Fruit fly (Drosophila melanogaster): ENCODE results near the gene REPTOR-BP.
A peak's percentile ranks its signal among the peaks of the same experiment; 100 is the strongest.

REPTOR-BP gene

DNA sequence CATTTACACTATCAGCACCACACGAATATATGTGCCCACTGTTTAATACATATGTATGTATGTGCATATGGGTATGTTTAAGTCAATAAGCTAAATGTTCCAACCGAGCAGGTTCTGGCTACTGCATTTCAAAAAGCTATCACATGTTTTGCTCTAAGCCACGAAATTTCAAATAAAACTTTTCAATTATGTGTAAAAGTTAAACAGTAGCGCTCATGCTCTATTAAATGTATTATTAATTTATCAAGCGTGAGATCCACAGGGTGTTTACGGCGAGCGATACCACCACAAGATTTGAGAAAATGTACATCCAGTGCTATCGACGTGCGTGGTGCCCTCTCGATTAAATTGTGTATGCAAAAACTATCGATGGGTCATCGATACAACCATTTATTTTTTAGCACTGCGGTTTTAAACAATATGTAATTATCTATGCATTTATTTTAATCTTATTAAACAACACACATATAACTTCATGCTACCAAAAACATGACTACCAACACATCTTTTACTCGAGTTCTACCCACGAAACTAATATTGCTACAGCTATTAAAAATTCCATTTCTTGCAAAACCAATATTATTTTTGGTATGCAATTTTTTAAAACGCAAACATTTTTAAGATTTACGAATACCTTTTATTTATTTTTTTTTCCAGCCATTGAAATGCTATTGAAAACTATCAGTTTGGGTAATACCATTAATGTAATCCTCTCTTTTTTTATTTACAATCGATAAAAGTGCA, 3.0 kb upstream of the REPTOR-BP start, which contains the start of gene Pten (continued):
- TF ChIP-seq CG11696 (GFP tag; IDR thresholded peaks at IDR 0.05) (0 out of 2 replicates have a peak, but pooled peaks have one; percentile 33), CG13123 (GFP tag; optimal IDR thresholded peaks at IDR 0.05) (no peak), Sin3A (optimal IDR thresholded peaks at IDR 0.05) (no peak), CG12659 (GFP tag; optimal IDR thresholded peaks at IDR 0.05) (peak; percentile 82), oc (tag; optimal IDR thresholded peaks at IDR 0.05) (no peak), CG18011 (GFP tag; optimal IDR thresholded peaks at IDR 0.05) (no peak), pan (optimal IDR thresholded peaks at IDR 0.05) (no peak), pan (GFP tag; optimal IDR thresholded peaks at IDR 0.05 in 1 of 2, IDR thresholded peaks at IDR 0.05 in 1 of 2) (peak in 1 of 2 experiments; percentile 79), tup (GFP tag; optimal IDR thresholded peaks at IDR 0.05) (no peak), Bteb2 (GFP tag; optimal IDR thresholded peaks at IDR 0.05) (peak; percentile 75), slp2 (GFP tag; optimal IDR thresholded peaks at IDR 0.05) (peak; percentile 66), CG1233 (GFP tag; optimal IDR thresholded peaks at IDR 0.05) (peak; percentile 68), CG6854 (GFP tag; optimal IDR thresholded peaks at IDR 0.05) (peak; percentile 5), CG12219 (GFP tag; optimal IDR thresholded peaks at IDR 0.05) (peak; percentile 27), maf-S (GFP tag; optimal IDR thresholded peaks at IDR 0.05) (peak; percentile 64), CG8281 (tag; optimal IDR thresholded peaks at IDR 0.05) (no peak), gsb (GFP tag; IDR thresholded peaks at IDR 0.05) (no peak), D (optimal IDR thresholded peaks at IDR 0.05) (no peak), D (GFP tag; optimal IDR thresholded peaks at IDR 0.05) (peak; percentile 65), HLHmδ (GFP tag; optimal IDR thresholded peaks at IDR 0.05) (no peak), ken (GFP tag; IDR thresholded peaks at IDR 0.05) (no peak; the same call in 2 of the 3 replicates), gem (tag; optimal IDR thresholded peaks at IDR 0.05) (peak; percentile 80), Mrtf (GFP tag; IDR thresholded peaks at IDR 0.05) (no peak), CG9215 (GFP tag; IDR thresholded peaks at IDR 0.05) (no peak), Abd-B (GFP tag; optimal IDR thresholded peaks at IDR 0.05) (no peak), H2.0 (GFP tag; IDR thresholded peaks at IDR 0.05) (no peak; the same call in 1 of the 2 replicates), CG42726 (GFP tag; IDR thresholded peaks at IDR 0.05; ENCODE audit: partially characterized antibody) (peak; percentile 82; the same call in 1 of the 2 replicates), usp (GFP tag; optimal IDR thresholded peaks at IDR 0.05) (no peak), PHDP (tag; optimal IDR thresholded peaks at IDR 0.05) (peak; percentile 49), gt (GFP tag; IDR thresholded peaks at IDR 0.05) (no peak), Fer3 (tag; optimal IDR thresholded peaks at IDR 0.05) (peak; percentile 61), Drgx (GFP tag; IDR thresholded peaks at IDR 0.05) (no peak), D19B (GFP tag; optimal IDR thresholded peaks at IDR 0.05) (peak; percentile 50), CG10959 (GFP tag; IDR thresholded peaks at IDR 0.05) (no peak), Sry-δ (GFP tag; optimal IDR thresholded peaks at IDR 0.05) (peak; percentile 79), CG4820 (GFP tag; optimal IDR thresholded peaks at IDR 0.05) (peak; percentile 76), ATbp (GFP tag; optimal IDR thresholded peaks at IDR 0.05) (no peak), br (optimal IDR thresholded peaks at IDR 0.05) (no peak), ssp (GFP tag; IDR thresholded peaks at IDR 0.05) (peak; percentile 81), inv (GFP tag; IDR thresholded peaks at IDR 0.05; ENCODE audit: partially characterized antibody) (peak; percentile 83), luna (GFP tag; optimal IDR thresholded peaks at IDR 0.05) (peak; percentile 45), sob (GFP tag; IDR thresholded peaks at IDR 0.05) (0 out of 2 replicates have a peak, but pooled peaks have one; percentile 54), CG1792 (GFP tag; optimal IDR thresholded peaks at IDR 0.05) (peak; percentile 58), Lim3 (GFP tag; IDR thresholded peaks at IDR 0.05) (no peak), Hey (tag; optimal IDR thresholded peaks at IDR 0.05) (no peak), CG9609 (GFP tag; optimal IDR thresholded peaks at IDR 0.05) (peak; percentile 16), Fer2 (tag; optimal IDR thresholded peaks at IDR 0.05) (peak; percentile 14), her (GFP tag; optimal IDR thresholded peaks at IDR 0.05) (no peak), crc (GFP tag; optimal IDR thresholded peaks at IDR 0.05) (peak; percentile 46), pros (GFP tag; optimal IDR thresholded peaks at IDR 0.05) (no peak), emc (GFP tag; optimal IDR thresholded peaks at IDR 0.05) (peak; percentile 7)
